Worm (Caenorhabditis elegans): ENCODE measurements around the gene sri-65.

Gene sri-65

ce11 chrV:16429503-16429902, 41.3 kb upstream of the sri-65 start, which contains the start of gene F26D2.10:
Gene F26D2.10, minus strand, starts transcription at chrV:16429603.
- no peak for TF ChIP-seq snpc-4 (GFP tag; optimal IDR thresholded peaks at IDR 0.05)
- no peak for TF ChIP-seq snpc-4 (tag; optimal IDR thresholded peaks at IDR 0.05)
- no peak for TF ChIP-seq snpc-1.1 (tag; optimal IDR thresholded peaks at IDR 0.05; ENCODE audit: insufficient read depth)
- no peak for TF ChIP-seq aptf-3 (GFP tag; IDR thresholded peaks at IDR 0.05)
- no peak for TF ChIP-seq tbp1 (GFP tag; optimal IDR thresholded peaks at IDR 0.05)
- no peak for TF ChIP-seq mcd-1 (GFP tag; IDR thresholded peaks at IDR 0.05)
- TF ChIP-seq F10E7.11 (tag; optimal IDR thresholded peaks at IDR 0.05), result no peak
- TF ChIP-seq F39B2.1 (GFP tag; IDR thresholded peaks at IDR 0.05), result no peak
- no peak for TF ChIP-seq F57A8.1 (GFP tag; optimal IDR thresholded peaks at IDR 0.05)
- TF ChIP-seq sptf-2 (GFP tag; optimal IDR thresholded peaks at IDR 0.05), result no peak
- no peak for TF ChIP-seq F37B4.10 (GFP tag; IDR thresholded peaks at IDR 0.05)
- no peak for TF ChIP-seq K12H6.12 (tag; optimal IDR thresholded peaks at IDR 0.05)

ce11 chrV:16424428-16424827, 36.3 kb upstream of the sri-65 start, which contains the start of gene srw-29:
Gene srw-29, minus strand, starts transcription at chrV:16424528.
- no peak for TF ChIP-seq tlf-1 (GFP tag; optimal IDR thresholded peaks at IDR 0.05)
- TF ChIP-seq Y56A3A.18 (GFP tag; IDR thresholded peaks at IDR 0.05), result no peak
- TF ChIP-seq gei-17 (GFP tag; optimal IDR thresholded peaks at IDR 0.05), result no peak
- no peak for TF ChIP-seq efl-1 (GFP tag; optimal IDR thresholded peaks at IDR 0.05)
- TF ChIP-seq hlh-26 (GFP tag; conservative IDR thresholded peaks at IDR 0.05), result no peak
- TF ChIP-seq madf-6 (GFP tag; IDR thresholded peaks at IDR 0.05), result no peak
- no peak for TF ChIP-seq Y79H2A.3 (GFP tag; conservative IDR thresholded peaks at IDR 0.05)
- TF ChIP-seq T26A5.8 (tag; optimal IDR thresholded peaks at IDR 0.05), result no peak
- no peak for TF ChIP-seq mxl-1 (tag; optimal IDR thresholded peaks at IDR 0.05)
- TF ChIP-seq ztf-26 (tag; optimal IDR thresholded peaks at IDR 0.05), result no peak
- no peak for TF ChIP-seq lin-35 (GFP tag; optimal IDR thresholded peaks at IDR 0.05)
- no peak for TF ChIP-seq let-526 (GFP tag; IDR thresholded peaks at IDR 0.05)
- TF ChIP-seq snpc-1.3 (tag; optimal IDR thresholded peaks at IDR 0.05; ENCODE audit: insufficient read depth), result no peak
- no peak for TF ChIP-seq nfya-1 (tag; optimal IDR thresholded peaks at IDR 0.05; ENCODE audit: borderline replicate concordance, insufficient read depth)
- no peak for TF ChIP-seq ceh-79 (tag; optimal IDR thresholded peaks at IDR 0.05)
- TF ChIP-seq nfya-2 (GFP tag; IDR thresholded peaks at IDR 0.05), result no peak
- no peak for TF ChIP-seq sptf-2 (GFP tag; optimal IDR thresholded peaks at IDR 0.05)
- no peak for TF ChIP-seq lin-26 (GFP tag; IDR thresholded peaks at IDR 0.05)
- no peak for TF ChIP-seq F57C9.4 (tag; optimal IDR thresholded peaks at IDR 0.05)
- no peak for TF ChIP-seq ZK185.1 (tag; optimal IDR thresholded peaks at IDR 0.05; ENCODE audit: poor library complexity, severe bottlenecking)

ce11 chrV:16420696-16421095, 32.5 kb upstream of the sri-65 start, which contains the start of gene srw-48:
Gene srw-48, plus strand, starts transcription at chrV:16420996.
- TF ChIP-seq egrh-3 (GFP tag; IDR thresholded peaks at IDR 0.05) (no peak), hmg-20 (GFP tag; IDR thresholded peaks at IDR 0.05) (no peak), madf-6 (GFP tag; IDR thresholded peaks at IDR 0.05) (no peak), nfya-1 (tag; optimal IDR thresholded peaks at IDR 0.05; ENCODE audit: borderline replicate concordance, insufficient read depth) (no peak), snpc-1.1 (tag; optimal IDR thresholded peaks at IDR 0.05; ENCODE audit: insufficient read depth) (no peak), lin-35 (GFP tag; optimal IDR thresholded peaks at IDR 0.05) (no peak)

- TF ChIP-seq let-526 (GFP tag; IDR thresholded peaks at IDR 0.05), result no peak
Observed at ce11 chrV:16419769-16420168, 31.6 kb upstream of the sri-65 start, which contains the start of gene F26D2.16. Gene F26D2.16, minus strand, starts transcription at chrV:16419869.
